Worm (Caenorhabditis elegans) whole organism, L2 larva: ENCODE measurements around the gene C35D10.17.

ENCODE experiments used
- C34F6.9 ChIP-seq: fragments of 150-350 bp; optimal IDR thresholded peaks from 2 replicates; lab custom pipeline; 2014; ENCODE audit warnings: missing biosample characterization, missing genetic modification characterization
- F13H6.1 ChIP-seq: sonication (generic microtip); optimal IDR thresholded peaks from 2 replicates; lab custom pipeline; 2016; ENCODE audit warnings: missing genetic modification characterization, missing compliant biosample characterization
- R02D3.7 ChIP-seq: fragments of 150-350 bp; optimal IDR thresholded peaks from 2 replicates; lab custom pipeline; 2014; ENCODE audit warnings: missing biosample characterization, missing genetic modification characterization
- alr-1 ChIP-seq: fragments of 150-350 bp; optimal IDR thresholded peaks from 2 replicates; lab custom pipeline; 2014; ENCODE audit warnings: missing biosample characterization, missing genetic modification characterization
- aly-2 ChIP-seq: fragments of 150-350 bp; optimal IDR thresholded peaks from 2 replicates; lab custom pipeline; 2014; ENCODE audit warnings: missing biosample characterization, missing genetic modification characterization
- ama-1 ChIP-seq: fragments of 150-350 bp; optimal IDR thresholded peaks from 2 replicates; lab custom pipeline; 2018; ENCODE audit warnings: inconsistent platforms
- blmp-1 ChIP-seq: sonication (generic microtip); optimal IDR thresholded peaks from 2 replicates; lab custom pipeline; 2017; ENCODE audit warnings: missing genetic modification characterization, mild to moderate bottlenecking, missing compliant biosample characterization, antibody characterized with exemption, moderate library complexity; ENCODE audit not compliant: insufficient read depth
- ceh-16 ChIP-seq: fragments of 150-350 bp; optimal IDR thresholded peaks from 2 replicates; lab custom pipeline; 2014; ENCODE audit warnings: missing biosample characterization, missing genetic modification characterization
- ceh-82 ChIP-seq: fragments of 150-350 bp; optimal IDR thresholded peaks from 2 replicates; lab custom pipeline; 2014; ENCODE audit warnings: missing biosample characterization, missing genetic modification characterization
- crh-2 ChIP-seq: sonication (generic microtip); optimal IDR thresholded peaks from 2 replicates; lab custom pipeline; 2017; ENCODE audit warnings: missing biosample characterization, missing genetic modification characterization
- dmd-4 ChIP-seq: sonication (generic microtip); optimal IDR thresholded peaks from 2 replicates; lab custom pipeline; 2017; ENCODE audit warnings: missing biosample characterization, missing genetic modification characterization
- egl-27 ChIP-seq: sonication (generic microtip); optimal IDR thresholded peaks from 3 replicates; lab custom pipeline; 2017; ENCODE audit warnings: missing biosample characterization, missing genetic modification reagents, missing genetic modification characterization
- elt-1 ChIP-seq: fragments of 150-350 bp; optimal IDR thresholded peaks from 2 replicates; lab custom pipeline; 2014; ENCODE audit warnings: missing biosample characterization, missing genetic modification characterization
- elt-3 ChIP-seq: sonication (generic microtip); optimal IDR thresholded peaks from 2 replicates; lab custom pipeline; 2017; ENCODE audit warnings: missing biosample characterization, missing genetic modification characterization
- fos-1 ChIP-seq: fragments of 150-350 bp; optimal IDR thresholded peaks from 2 replicates; lab custom pipeline; 2014; ENCODE audit warnings: missing biosample characterization, missing genetic modification characterization
- gmeb-1 ChIP-seq: fragments of 150-350 bp; optimal IDR thresholded peaks from 2 replicates; lab custom pipeline; 2014; ENCODE audit warnings: missing biosample characterization, missing genetic modification characterization
- lin-11 ChIP-seq: fragments of 150-350 bp; sonication (generic microtip); optimal IDR thresholded peaks from 2 replicates; lab custom pipeline; 2014; ENCODE audit warnings: missing biosample characterization, missing genetic modification characterization, inconsistent platforms, mixed read lengths
- lin-13 ChIP-seq: fragments of 150-350 bp; optimal IDR thresholded peaks from 2 replicates; lab custom pipeline; 2014; ENCODE audit warnings: missing biosample characterization, missing genetic modification reagents, missing genetic modification characterization
- lsy-2 ChIP-seq, 2 experiments: fragments of 150-350 bp in 1 of 2; sonication (generic microtip) in 1 of 2; optimal IDR thresholded peaks; 2 replicates each; lab custom pipeline; 2014 to 2017; ENCODE audit warnings: missing biosample characterization in 2 of 2, missing genetic modification characterization in 2 of 2
- mab-5 ChIP-seq: fragments of 150-350 bp; optimal IDR thresholded peaks from 2 replicates; lab custom pipeline; 2014; ENCODE audit warnings: missing biosample characterization, missing genetic modification characterization
- mbf-1 ChIP-seq: sonication (generic microtip); optimal IDR thresholded peaks from 2 replicates; lab custom pipeline; 2017; ENCODE audit warnings: missing biosample characterization, missing genetic modification characterization
- nhr-10 ChIP-seq: sonication (generic microtip); optimal IDR thresholded peaks from 2 replicates; lab custom pipeline; 2017; ENCODE audit warnings: missing biosample characterization, missing genetic modification characterization
- nhr-11 ChIP-seq: fragments of 150-350 bp; optimal IDR thresholded peaks from 2 replicates; lab custom pipeline; 2014; ENCODE audit warnings: missing biosample characterization, missing genetic modification characterization
- nhr-12 ChIP-seq: fragments of 150-350 bp; optimal IDR thresholded peaks from 2 replicates; lab custom pipeline; 2014; ENCODE audit warnings: missing biosample characterization, missing genetic modification characterization
- nhr-129 ChIP-seq: fragments of 150-350 bp; optimal IDR thresholded peaks from 2 replicates; lab custom pipeline; 2014; ENCODE audit warnings: missing biosample characterization, missing genetic modification characterization
- nhr-21 ChIP-seq: fragments of 150-350 bp; optimal IDR thresholded peaks from 2 replicates; lab custom pipeline; 2014; ENCODE audit warnings: missing biosample characterization, missing genetic modification characterization
- nhr-23 ChIP-seq: fragments of 150-350 bp; optimal IDR thresholded peaks from 2 replicates; lab custom pipeline; 2014; ENCODE audit warnings: missing biosample characterization, missing genetic modification reagents, missing genetic modification characterization
- nhr-237 ChIP-seq: fragments of 150-350 bp; optimal IDR thresholded peaks from 2 replicates; lab custom pipeline; 2014; ENCODE audit warnings: missing biosample characterization, missing genetic modification characterization
- nhr-25 ChIP-seq: fragments of 150-350 bp; sonication (generic microtip); optimal IDR thresholded peaks from 3 replicates; lab custom pipeline; 2014; ENCODE audit warnings: missing biosample characterization, missing genetic modification characterization
- nhr-6 ChIP-seq: fragments of 150-350 bp; optimal IDR thresholded peaks from 2 replicates; lab custom pipeline; 2014; ENCODE audit warnings: missing biosample characterization, missing genetic modification characterization
- nhr-77 ChIP-seq: fragments of 150-350 bp; optimal IDR thresholded peaks from 2 replicates; lab custom pipeline; 2014; ENCODE audit warnings: missing biosample characterization, missing genetic modification characterization
- peb-1 ChIP-seq: fragments of 150-350 bp; optimal IDR thresholded peaks from 2 replicates; lab custom pipeline; 2014; ENCODE audit warnings: missing biosample characterization, missing genetic modification characterization
- sem-4 ChIP-seq: fragments of 150-350 bp; optimal IDR thresholded peaks from 2 replicates; lab custom pipeline; 2014; ENCODE audit warnings: missing biosample characterization, missing genetic modification reagents, missing genetic modification characterization
- skn-1 ChIP-seq: sonication (generic microtip); optimal IDR thresholded peaks from 2 replicates; lab custom pipeline; 2017; ENCODE audit warnings: missing biosample characterization, missing genetic modification characterization
- sma-3 ChIP-seq: sonication (generic microtip); optimal IDR thresholded peaks from 2 replicates; lab custom pipeline; 2016; ENCODE audit warnings: missing genetic modification reagents, missing genetic modification characterization, missing compliant biosample characterization
- sma-9 ChIP-seq, 2 experiments: fragments of 150-350 bp in 1 of 2; sonication (generic microtip) in 1 of 2; optimal IDR thresholded peaks; 2 replicates each; lab custom pipeline; 2014 to 2016; ENCODE audit warnings: missing genetic modification characterization in 2 of 2, mild to moderate bottlenecking in 1 of 2, missing biosample characterization in 1 of 2, missing compliant biosample characterization in 1 of 2, missing genetic modification reagents in 1 of 2, moderate library complexity in 1 of 2
- snpc-4 ChIP-seq: fragments of 150-350 bp; optimal IDR thresholded peaks from 2 replicates; lab custom pipeline; 2014; ENCODE audit warnings: missing biosample characterization, missing genetic modification characterization
- unc-55 ChIP-seq: fragments of 150-350 bp; sonication (generic microtip); optimal IDR thresholded peaks from 3 replicates; lab custom pipeline; 2014; ENCODE audit warnings: missing biosample characterization, missing genetic modification reagents, missing genetic modification characterization
- unc-62 ChIP-seq: fragments of 150-350 bp; optimal IDR thresholded peaks from 2 replicates; lab custom pipeline; 2014; ENCODE audit warnings: missing biosample characterization, missing genetic modification reagents, missing genetic modification characterization
- zag-1 ChIP-seq: fragments of 150-350 bp; optimal IDR thresholded peaks from 2 replicates; lab custom pipeline; 2014; ENCODE audit warnings: missing biosample characterization, missing genetic modification characterization
- ztf-1 ChIP-seq: fragments of 200-800 bp; sonication (Bioruptor generic); conservative IDR thresholded peaks from 2 replicates; pipeline ENCODE4 v1.3.6; 2022; ENCODE audit warnings: missing genetic modification characterization, missing compliant biosample characterization
- ztf-11 ChIP-seq: sonication (generic microtip); optimal IDR thresholded peaks from 2 replicates; lab custom pipeline; 2017; ENCODE audit warnings: missing biosample characterization, missing genetic modification characterization
- ztf-4 ChIP-seq: fragments of 150-350 bp; optimal IDR thresholded peaks from 2 replicates; lab custom pipeline; 2014; ENCODE audit warnings: missing biosample characterization, missing genetic modification characterization

Gene C35D10.17

DNA sequence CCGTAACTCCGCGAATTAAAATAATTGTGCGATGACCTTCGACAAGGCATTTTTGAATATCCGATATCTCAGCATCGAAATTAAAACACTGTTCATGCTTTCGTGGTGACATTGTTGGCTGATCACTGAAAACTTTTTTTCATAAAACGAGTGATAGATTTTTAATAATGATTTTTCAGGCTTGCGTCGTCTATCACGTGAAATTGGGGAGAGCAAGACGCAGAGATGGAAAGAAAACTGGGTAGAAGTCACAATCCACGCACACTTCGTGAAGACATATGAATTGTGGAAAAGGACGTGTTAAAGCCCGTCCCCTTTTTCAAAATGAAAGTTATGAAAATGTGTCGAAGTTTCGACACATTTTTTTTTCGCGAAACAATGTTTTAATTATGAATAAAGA, 17.1 kb upstream of the C35D10.17 start, which contains the start of gene nonu-1:
nonu-1 (minus strand) TSS at position 169 of the 400 bp plus-strand sequence.
- no peak for TF ChIP-seq unc-62 (GFP tag; lab: Kevin White, UChicago)

DNA sequence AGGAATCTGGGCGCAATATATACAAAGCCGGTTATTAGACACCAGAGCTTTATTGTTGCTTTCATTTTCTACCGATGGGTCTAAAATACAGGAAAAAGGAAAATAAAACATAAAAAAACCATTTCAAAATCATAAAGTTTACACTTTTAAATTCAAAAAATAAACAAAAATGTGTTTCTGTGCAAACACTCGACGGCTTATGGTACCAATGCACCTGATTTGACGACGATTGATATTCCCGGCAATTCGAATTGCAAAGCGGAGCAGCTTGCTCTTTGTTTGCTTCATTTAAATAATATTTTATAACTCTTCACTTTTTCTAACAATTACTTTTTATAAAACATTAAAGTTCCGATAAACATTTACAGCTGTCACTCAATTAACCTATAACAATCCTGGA, 16.7 kb upstream of the C35D10.17 start, which contains the start of gene F26A1.1:
F26A1.1 (plus strand) TSS at position 369 of the 400 bp plus-strand sequence.
- TF ChIP-seq lin-13 (GFP tag; lab: Kevin White, UChicago) = no peak
- no peak for TF ChIP-seq sma-9 (GFP tag; optimal IDR thresholded peaks at IDR 0.05; lab: Kevin White, UChicago)
- no peak for TF ChIP-seq sma-9 (tag; optimal IDR thresholded peaks at IDR 0.05; lab: Kevin White, UChicago)
- TF ChIP-seq elt-3 (tag; lab: Kevin White, UChicago) = no peak
- no peak for TF ChIP-seq unc-62 (GFP tag; lab: Kevin White, UChicago)
- TF ChIP-seq R02D3.7 (tag; lab: Kevin White, UChicago) = no peak
- no peak for TF ChIP-seq sma-3 (GFP tag; lab: Kevin White, UChicago)
- TF ChIP-seq sem-4 = no peak
- no peak for TF ChIP-seq F13H6.1
- TF ChIP-seq mbf-1 = no peak
- TF ChIP-seq nhr-23 = no peak
- no peak for TF ChIP-seq snpc-4 (tag; lab: Kevin White, UChicago)
- peak; percentile 5 for TF ChIP-seq crh-2
- TF ChIP-seq egl-27 (tag; lab: Kevin White, UChicago) = no peak
- TF ChIP-seq lin-11 (tag; lab: Kevin White, UChicago) = no peak
- no peak for TF ChIP-seq ama-1 (lab: Kevin White, UChicago)
- no peak for TF ChIP-seq nhr-6 (tag; lab: Kevin White, UChicago)
- no peak for TF ChIP-seq nhr-25 (tag; lab: Kevin White, UChicago)
- TF ChIP-seq ceh-16 = no peak
- no peak for TF ChIP-seq ztf-1
- peak; percentile 8 for TF ChIP-seq nhr-129 (tag; lab: Kevin White, UChicago)
- no peak for TF ChIP-seq elt-1 (tag; lab: Kevin White, UChicago)
- no peak for TF ChIP-seq blmp-1 (tag; lab: Kevin White, UChicago)
- peak in 1 of 2 experiments; percentile 38 for TF ChIP-seq lsy-2 (tag; optimal IDR thresholded peaks at IDR 0.05; lab: Kevin White, UChicago)
- no peak for TF ChIP-seq C34F6.9 (tag; lab: Kevin White, UChicago)
- no peak for TF ChIP-seq aly-2 (tag; lab: Kevin White, UChicago)
- no peak for TF ChIP-seq nhr-237 (tag; lab: Kevin White, UChicago)
- TF ChIP-seq zag-1 (tag; lab: Kevin White, UChicago) = no peak
- peak; percentile 6 for TF ChIP-seq gmeb-1 (tag; lab: Kevin White, UChicago)
- no peak for TF ChIP-seq peb-1
- TF ChIP-seq nhr-21 (tag; lab: Kevin White, UChicago) = no peak
- no peak for TF ChIP-seq dmd-4 (tag; lab: Kevin White, UChicago)
- TF ChIP-seq alr-1 (tag; lab: Kevin White, UChicago) = no peak
- no peak for TF ChIP-seq nhr-11 (tag; lab: Kevin White, UChicago)
- TF ChIP-seq nhr-12 (tag; lab: Kevin White, UChicago) = no peak
- TF ChIP-seq mab-5 (tag; lab: Kevin White, UChicago) = no peak
- TF ChIP-seq nhr-10 (tag; lab: Kevin White, UChicago) = no peak
- no peak for TF ChIP-seq nhr-77
- TF ChIP-seq fos-1 = no peak
- peak; percentile 54 for TF ChIP-seq unc-55 (GFP tag; lab: Kevin White, UChicago)
- TF ChIP-seq ztf-4 (tag; lab: Kevin White, UChicago) = no peak
- TF ChIP-seq ztf-11 (tag; lab: Kevin White, UChicago) = no peak

ce11 chrIII:4852025-4852424, 14.8 kb upstream of the C35D10.17 start, which contains the start of gene ced-4:
ced-4 (plus strand) TSS chrIII:4852325.
- TF ChIP-seq skn-1 (tag; lab: Kevin White, UChicago) (no peak), nhr-10 (tag; lab: Kevin White, UChicago) (no peak), ceh-82 (tag; lab: Kevin White, UChicago) (no peak), nhr-237 (tag; lab: Kevin White, UChicago) (no peak)
